Fruit fly (Drosophila melanogaster) whole organism, embryonic: ENCODE measurements around the gene scrt.

Source experiments
- Adf1 ChIP-seq: fragments of 200-800 bp; sonication (Bioruptor generic); IDR thresholded peaks from 2 replicates; pipeline ENCODE4 v1.3.6; 2022; ENCODE audit warnings: missing biosample characterization, missing genetic modification characterization
- CG11504 ChIP-seq: fragments of 200-800 bp; sonication (Bioruptor generic); optimal IDR thresholded peaks from 3 replicates; lab custom pipeline; 2019; ENCODE audit warnings: missing biosample characterization, mild to moderate bottlenecking, missing genetic modification characterization, moderate library complexity
- CG12071 ChIP-seq: fragments of 200-800 bp; sonication (Bioruptor generic); optimal IDR thresholded peaks from 3 replicates; lab custom pipeline; 2018; ENCODE audit warnings: missing biosample characterization, mild to moderate bottlenecking, missing genetic modification characterization
- CG1233 ChIP-seq: fragments of 200-800 bp; sonication (Bioruptor generic); optimal IDR thresholded peaks from 4 replicates; lab custom pipeline; 2018; ENCODE audit warnings: missing biosample characterization, mild to moderate bottlenecking, missing genetic modification characterization
- CG14014 ChIP-seq: fragments of 200-800 bp; sonication (Bioruptor generic); IDR thresholded peaks from 2 replicates; pipeline ENCODE4 v1.3.6; 2022; ENCODE audit warnings: missing biosample characterization, missing genetic modification characterization
- CG15011 ChIP-seq: fragments of 200-800 bp; sonication (Bioruptor generic); optimal IDR thresholded peaks from 3 replicates; lab custom pipeline; 2018; ENCODE audit warnings: missing biosample characterization, mild to moderate bottlenecking, missing genetic modification characterization
- CG18599 ChIP-seq: fragments of 200-800 bp; sonication (Bioruptor generic); optimal IDR thresholded peaks from 3 replicates; lab custom pipeline; 2017; ENCODE audit warnings: missing biosample characterization, missing genetic modification characterization, mild to moderate bottlenecking, moderate library complexity, missing genetic modification reagents
- CG2202 ChIP-seq: fragments of 200-800 bp; sonication (Bioruptor generic); optimal IDR thresholded peaks from 2 replicates; lab custom pipeline; 2018; ENCODE audit warnings: missing biosample characterization, mild to moderate bottlenecking, missing genetic modification characterization
- CG2678 ChIP-seq: fragments of 200-800 bp; sonication (Bioruptor generic); optimal IDR thresholded peaks from 3 replicates; lab custom pipeline; 2019; ENCODE audit warnings: missing biosample characterization, mild to moderate bottlenecking, missing genetic modification characterization, moderate library complexity
- CG2875 ChIP-seq: fragments of 200-800 bp; sonication (Bioruptor generic); optimal IDR thresholded peaks from 2 replicates; lab custom pipeline; 2017; ENCODE audit warnings: missing biosample characterization, mild to moderate bottlenecking, missing genetic modification characterization, missing genetic modification reagents
- CG31388 ChIP-seq: fragments of 200-800 bp; sonication (Bioruptor generic); optimal IDR thresholded peaks from 2 replicates; lab custom pipeline; 2016; ENCODE audit warnings: missing biosample characterization, missing genetic modification characterization
- CG3163 ChIP-seq: fragments of 200-800 bp; sonication (Bioruptor generic); optimal IDR thresholded peaks from 3 replicates; lab custom pipeline; 2016; ENCODE audit warnings: missing biosample characterization, missing genetic modification characterization
- CG34376 ChIP-seq: fragments of 200-800 bp; sonication (Bioruptor generic); optimal IDR thresholded peaks from 2 replicates; lab custom pipeline; 2018; ENCODE audit warnings: missing biosample characterization, mild to moderate bottlenecking, missing genetic modification characterization
- CG3847 ChIP-seq: fragments of 200-800 bp; sonication (Bioruptor generic); IDR thresholded peaks from 2 replicates; pipeline ENCODE4 v1.3.6; 2022; ENCODE audit warnings: missing biosample characterization, missing genetic modification characterization
- CG43689 ChIP-seq: fragments of 200-800 bp; sonication (Bioruptor generic); IDR thresholded peaks from 2 replicates; pipeline ENCODE4 v1.3.6; 2022; ENCODE audit warnings: missing biosample characterization, missing genetic modification characterization
- CG5180 ChIP-seq: fragments of 200-800 bp; sonication (Bioruptor generic); optimal IDR thresholded peaks from 3 replicates; lab custom pipeline; 2017; ENCODE audit warnings: missing biosample characterization, missing genetic modification characterization, mild to moderate bottlenecking, moderate library complexity, missing genetic modification reagents
- CG6813 ChIP-seq: fragments of 200-800 bp; sonication (Bioruptor generic); optimal IDR thresholded peaks from 2 replicates; lab custom pipeline; 2017; ENCODE audit warnings: missing biosample characterization, missing genetic modification characterization, mild to moderate bottlenecking, moderate library complexity, missing genetic modification reagents
- CG7556 ChIP-seq: fragments of 200-800 bp; sonication (Bioruptor generic); optimal IDR thresholded peaks from 2 replicates; lab custom pipeline; 2017; ENCODE audit warnings: missing biosample characterization, mild to moderate bottlenecking, missing genetic modification characterization
- CG7987 ChIP-seq: fragments of 200-800 bp; sonication (Bioruptor generic); optimal IDR thresholded peaks from 2 replicates; lab custom pipeline; 2018; ENCODE audit warnings: missing biosample characterization, mild to moderate bottlenecking, missing genetic modification characterization, moderate library complexity
- CG8281 ChIP-seq: fragments of 200-800 bp; sonication (Bioruptor generic); optimal IDR thresholded peaks from 2 replicates; lab custom pipeline; 2018; ENCODE audit warnings: missing biosample characterization, mild to moderate bottlenecking, missing genetic modification characterization, moderate library complexity
- CG9437 ChIP-seq: fragments of 200-800 bp; sonication (Bioruptor generic); optimal IDR thresholded peaks from 2 replicates; lab custom pipeline; 2018; ENCODE audit warnings: missing biosample characterization, mild to moderate bottlenecking, missing genetic modification characterization
- Dp ChIP-seq: fragments of 200-800 bp; sonication (Bioruptor generic); optimal IDR thresholded peaks from 2 replicates; lab custom pipeline; 2018; ENCODE audit warnings: missing biosample characterization, mild to moderate bottlenecking, missing genetic modification characterization, moderate library complexity
- Fer3 ChIP-seq: fragments of 200-800 bp; sonication (Bioruptor generic); optimal IDR thresholded peaks from 2 replicates; lab custom pipeline; 2018; ENCODE audit warnings: missing biosample characterization, mild to moderate bottlenecking, missing genetic modification characterization, moderate library complexity
- HHEX ChIP-seq: fragments of 200-800 bp; sonication (Bioruptor generic); optimal IDR thresholded peaks from 3 replicates; lab custom pipeline; 2017; ENCODE audit warnings: missing biosample characterization, mild to moderate bottlenecking, missing genetic modification characterization, missing genetic modification reagents
- HmgZ ChIP-seq: fragments of 200-800 bp; sonication (Bioruptor generic); optimal IDR thresholded peaks from 2 replicates; lab custom pipeline; 2018; ENCODE audit warnings: missing biosample characterization, mild to moderate bottlenecking, missing genetic modification characterization
- Hmx ChIP-seq: fragments of 200-800 bp; sonication (Bioruptor generic); optimal IDR thresholded peaks from 2 replicates; lab custom pipeline; 2016; ENCODE audit warnings: missing biosample characterization, missing genetic modification characterization
- Hr39 ChIP-seq: fragments of >200 bp; optimal IDR thresholded peaks from 2 replicates; lab custom pipeline; 2017
- MBD-R2 ChIP-seq: fragments of 200-800 bp; sonication (Bioruptor generic); IDR thresholded peaks from 2 replicates; pipeline ENCODE4 v1.3.6; 2022; ENCODE audit warnings: missing biosample characterization, missing genetic modification characterization
- Meics ChIP-seq: fragments of 200-800 bp; sonication (Bioruptor generic); optimal IDR thresholded peaks from 2 replicates; lab custom pipeline; 2017; ENCODE audit warnings: missing biosample characterization, mild to moderate bottlenecking, missing genetic modification characterization
- Scr ChIP-seq: fragments of 200-800 bp; sonication (Bioruptor generic); IDR thresholded peaks from 2 replicates; pipeline ENCODE4 v1.3.6; 2022; ENCODE audit warnings: missing biosample characterization, missing genetic modification characterization; ENCODE audit not compliant: partially characterized antibody
- caup ChIP-seq: fragments of 200-800 bp; sonication (Bioruptor generic); optimal IDR thresholded peaks from 3 replicates; lab custom pipeline; 2017; ENCODE audit warnings: missing biosample characterization, mild to moderate bottlenecking, missing genetic modification characterization, moderate library complexity; ENCODE audit not compliant: severe bottlenecking
- chinmo ChIP-seq: fragments of 200-800 bp; sonication (Bioruptor generic); IDR thresholded peaks from 4 replicates; pipeline ENCODE4 v1.3.6; 2022; ENCODE audit warnings: missing biosample characterization, missing genetic modification characterization; ENCODE audit not compliant: partially characterized antibody
- ci ChIP-seq: fragments of 200-800 bp; sonication (Bioruptor generic); IDR thresholded peaks from 3 replicates; pipeline ENCODE4 v1.3.6; 2022; ENCODE audit warnings: missing biosample characterization, missing genetic modification characterization
- cwo ChIP-seq: fragments of 200-800 bp; sonication (Bioruptor generic); optimal IDR thresholded peaks from 3 replicates; lab custom pipeline; 2017; ENCODE audit warnings: missing biosample characterization, missing genetic modification characterization, mild to moderate bottlenecking, moderate library complexity, missing genetic modification reagents
- ems ChIP-seq: fragments of 200-800 bp; sonication (Bioruptor generic); optimal IDR thresholded peaks from 3 replicates; lab custom pipeline; 2016; ENCODE audit warnings: missing biosample characterization, missing genetic modification characterization
- eyg ChIP-seq: fragments of 200-800 bp; sonication (Bioruptor generic); optimal IDR thresholded peaks from 3 replicates; lab custom pipeline; 2016; ENCODE audit warnings: missing biosample characterization, missing genetic modification characterization
- gsb-n ChIP-seq: fragments of 200-800 bp; sonication (Bioruptor generic); optimal IDR thresholded peaks from 3 replicates; lab custom pipeline; 2018; ENCODE audit warnings: missing biosample characterization, mild to moderate bottlenecking, missing genetic modification characterization
- h ChIP-seq: fragments of >200 bp; optimal IDR thresholded peaks from 2 replicates; lab custom pipeline; 2017
- ind ChIP-seq: fragments of 200-800 bp; sonication (Bioruptor generic); optimal IDR thresholded peaks from 3 replicates; lab custom pipeline; 2016; ENCODE audit warnings: missing biosample characterization, missing genetic modification characterization
- jigr1 ChIP-seq: fragments of 200-800 bp; sonication (Bioruptor generic); IDR thresholded peaks from 3 replicates; pipeline ENCODE4 v1.3.6; 2022; ENCODE audit warnings: missing biosample characterization, missing genetic modification characterization
- klu ChIP-seq: fragments of 200-800 bp; sonication (Bioruptor generic); IDR thresholded peaks from 2 replicates; pipeline ENCODE4 v1.3.6; 2022; ENCODE audit warnings: missing biosample characterization, missing genetic modification characterization
- lab ChIP-seq: fragments of 200-800 bp; sonication (Bioruptor generic); optimal IDR thresholded peaks from 3 replicates; lab custom pipeline; 2017; ENCODE audit warnings: missing biosample characterization, missing genetic modification characterization, mild to moderate bottlenecking, moderate library complexity, missing genetic modification reagents
- ranshi ChIP-seq: fragments of 200-800 bp; sonication (Bioruptor generic); IDR thresholded peaks from 2 replicates; pipeline ENCODE4 v1.3.6; 2022; ENCODE audit warnings: missing biosample characterization, missing genetic modification characterization
- run ChIP-seq: fragments of 200-800 bp; sonication (Bioruptor generic); optimal IDR thresholded peaks from 3 replicates; lab custom pipeline; 2018; ENCODE audit warnings: missing biosample characterization, mild to moderate bottlenecking, missing genetic modification characterization
- scrt ChIP-seq: fragments of 200-800 bp; sonication (Bioruptor generic); optimal IDR thresholded peaks from 2 replicates; lab custom pipeline; 2018; ENCODE audit warnings: missing biosample characterization, mild to moderate bottlenecking, missing genetic modification characterization, moderate library complexity
- sisA ChIP-seq: fragments of 200-800 bp; sonication (Bioruptor generic); IDR thresholded peaks from 2 replicates; pipeline ENCODE4 v1.3.6; 2022; ENCODE audit warnings: missing biosample characterization, missing genetic modification characterization
- slbo ChIP-seq: fragments of 200-800 bp; sonication (Bioruptor generic); IDR thresholded peaks from 2 replicates; pipeline ENCODE4 v1.3.6; 2022; ENCODE audit warnings: missing biosample characterization, missing genetic modification characterization
- stc ChIP-seq: fragments of 200-800 bp; sonication (Bioruptor generic); IDR thresholded peaks from 2 replicates; pipeline ENCODE4 v1.3.6; 2022; ENCODE audit warnings: missing biosample characterization, missing genetic modification characterization
- wdn ChIP-seq: fragments of 200-800 bp; sonication (Bioruptor generic); IDR thresholded peaks from 2 replicates; pipeline ENCODE4 v1.3.6; 2022; ENCODE audit warnings: missing biosample characterization, missing genetic modification characterization

Gene scrt

DNA sequence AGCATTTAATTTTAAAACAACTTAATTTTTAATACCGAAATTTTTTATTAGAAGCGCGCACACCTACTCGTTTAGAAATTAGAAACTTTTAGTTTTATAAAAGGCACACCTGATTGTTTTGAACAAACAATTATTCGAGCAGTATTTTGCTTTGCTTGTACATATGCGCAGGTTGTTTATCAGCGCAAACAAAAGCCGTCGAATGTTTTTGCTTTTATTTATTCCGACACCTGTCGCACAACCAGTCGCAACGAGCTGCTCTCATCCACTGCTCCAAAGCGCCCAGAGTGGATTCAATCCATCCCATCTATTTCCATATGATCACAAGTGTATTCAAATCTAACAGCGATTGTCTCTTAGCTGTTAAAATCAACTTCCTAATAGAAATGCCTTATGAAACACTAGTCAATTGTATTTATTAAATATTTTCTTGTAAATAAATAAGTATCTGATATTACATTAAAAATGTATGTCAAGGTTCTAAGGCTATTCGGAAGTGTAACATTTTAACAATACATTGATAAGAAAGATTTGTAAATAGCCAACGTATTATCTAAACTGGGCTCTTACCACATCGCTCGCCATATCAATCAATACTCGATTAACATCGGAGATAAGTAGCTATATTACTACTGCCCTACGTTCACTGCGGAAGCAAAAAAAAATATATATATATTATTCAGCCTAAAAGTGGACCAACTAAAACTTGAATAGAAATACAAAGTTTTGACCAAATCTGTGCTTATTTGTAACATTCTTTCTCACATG, 42.2 kb downstream of the scrt start, which contains the start of gene CG11594:
Gene CG11594, minus strand, starts transcription at position 274 of the 768 bp plus-strand sequence.
- no peak for TF ChIP-seq gsb-n (tag; lab: Kevin White, UChicago)
- TF ChIP-seq chinmo (GFP tag; lab: Robert Waterston, UW), result 0 out of 4 replicates have a peak, but pooled peaks have one; percentile 57
- TF ChIP-seq ind, result no peak
- no peak for TF ChIP-seq klu (GFP tag; lab: Robert Waterston, UW)
- TF ChIP-seq CG3163 (GFP tag; lab: Kevin White, UChicago), result peak; percentile 3
- no peak for TF ChIP-seq CG31388 (GFP tag; lab: Kevin White, UChicago)
- no peak for TF ChIP-seq CG11504
- no peak for TF ChIP-seq CG3847 (GFP tag; lab: Robert Waterston, UW)
- no peak for TF ChIP-seq slbo (GFP tag; lab: Robert Waterston, UW)
- TF ChIP-seq stc (GFP tag; lab: Robert Waterston, UW), result 0 out of 2 replicates have a peak, but pooled peaks have one; percentile 12
- peak; percentile 48 for TF ChIP-seq CG6813 (GFP tag; lab: Kevin White, UChicago)
- peak; percentile 25 for TF ChIP-seq eyg
- no peak for TF ChIP-seq MBD-R2 (GFP tag; lab: Robert Waterston, UW)
- no peak for TF ChIP-seq Scr (GFP tag; lab: Robert Waterston, UW)
- peak; percentile 50 for TF ChIP-seq Meics (GFP tag; lab: Kevin White, UChicago)
- no peak for TF ChIP-seq CG9437 (GFP tag; lab: Kevin White, UChicago)
- no peak for TF ChIP-seq CG1233 (GFP tag; lab: Kevin White, UChicago)
- TF ChIP-seq CG43689 (GFP tag; lab: Robert Waterston, UW), result peak; percentile 36; the same call in 1 of the 2 replicates
- TF ChIP-seq caup (GFP tag; lab: Kevin White, UChicago), result peak; percentile 75
- peak; percentile 56 for TF ChIP-seq CG18599 (GFP tag; lab: Kevin White, UChicago)
- TF ChIP-seq Fer3 (tag; lab: Kevin White, UChicago), result peak; percentile 27
- TF ChIP-seq h, result no peak
- TF ChIP-seq CG8281, result peak; percentile 19
- no peak for TF ChIP-seq CG2875 (GFP tag; lab: Kevin White, UChicago)
- peak; percentile 54 for TF ChIP-seq CG12071 (GFP tag; lab: Kevin White, UChicago)
- peak; percentile 60 for TF ChIP-seq CG34376 (GFP tag; lab: Kevin White, UChicago)
- no peak for TF ChIP-seq jigr1 (GFP tag; lab: Robert Waterston, UW)
- no peak for TF ChIP-seq scrt (GFP tag; lab: Kevin White, UChicago)
- peak; percentile 9; the same call in 1 of the 3 replicates for TF ChIP-seq ci (GFP tag; lab: Robert Waterston, UW)
- peak; percentile 21 for TF ChIP-seq HmgZ (tag; lab: Kevin White, UChicago)
- TF ChIP-seq CG15011, result peak; percentile 48
- TF ChIP-seq Hmx (GFP tag; lab: Kevin White, UChicago), result no peak
- TF ChIP-seq CG2202 (tag; lab: Kevin White, UChicago), result no peak
- TF ChIP-seq cwo (GFP tag; lab: Kevin White, UChicago), result peak; percentile 3
- no peak for TF ChIP-seq CG5180 (GFP tag; lab: Kevin White, UChicago)
- peak; percentile 12 for TF ChIP-seq CG7556 (GFP tag; lab: Kevin White, UChicago)
- TF ChIP-seq ems (GFP tag; lab: Kevin White, UChicago), result no peak
- TF ChIP-seq lab (GFP tag; lab: Kevin White, UChicago), result peak; percentile 76
- no peak for TF ChIP-seq wdn (GFP tag; lab: Robert Waterston, UW)
- TF ChIP-seq ranshi (GFP tag; lab: Robert Waterston, UW), result peak; percentile 46; the same call in 1 of the 2 replicates
- no peak for TF ChIP-seq run (tag; lab: Kevin White, UChicago)
- TF ChIP-seq HHEX (GFP tag; lab: Kevin White, UChicago), result peak; percentile 56
- TF ChIP-seq CG14014 (GFP tag; lab: Robert Waterston, UW), result peak; percentile 67; the same call in 1 of the 2 replicates
- no peak for TF ChIP-seq Hr39 (lab: Kevin White, UChicago)
- peak; percentile 49 for TF ChIP-seq CG7987 (GFP tag; lab: Kevin White, UChicago)
- no peak for TF ChIP-seq CG2678 (tag; lab: Kevin White, UChicago)
- TF ChIP-seq Dp (GFP tag; lab: Kevin White, UChicago), result no peak
- no peak for TF ChIP-seq Adf1 (GFP tag; lab: Robert Waterston, UW)
- TF ChIP-seq sisA (GFP tag; lab: Robert Waterston, UW), result no peak
